Worm (Caenorhabditis elegans): ENCODE results near the gene Y73B6BL.44.
A peak's percentile ranks its signal among the peaks of the same experiment; 100 is the strongest.

The Y73B6BL.44 gene

DNA sequence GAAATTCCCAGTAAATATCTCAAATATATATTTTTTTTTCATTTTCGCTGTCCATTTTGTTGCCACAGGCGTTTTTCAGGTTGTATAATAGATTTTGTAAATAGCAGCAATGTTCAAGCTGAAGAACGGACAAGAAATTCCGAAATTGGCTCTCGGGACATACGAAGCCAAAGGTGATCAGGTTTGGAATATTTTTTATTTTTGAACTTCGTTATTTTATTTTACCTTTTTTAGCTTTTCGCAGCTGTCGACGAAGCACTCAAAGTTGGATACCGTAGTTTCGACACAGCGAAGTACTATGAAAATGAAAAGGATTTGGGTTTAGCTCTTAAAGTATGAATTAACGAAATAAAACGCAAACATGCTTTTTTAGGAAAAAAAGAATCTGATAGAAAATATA, 31.1 kb downstream of the Y73B6BL.44 start, which contains the start of gene C01G5.5:
TSS of gene C01G5.5 (plus strand) at position 80 of the 400 bp plus-strand sequence.
- no peak for TF ChIP-seq zfp-3 (GFP tag; conservative IDR thresholded peaks at IDR 0.05)
- no peak for TF ChIP-seq F44E2.7 (GFP tag; IDR thresholded peaks at IDR 0.05)
- TF ChIP-seq zfp-2 (tag; optimal IDR thresholded peaks at IDR 0.05), result no peak
- TF ChIP-seq ama-1 (optimal IDR thresholded peaks at IDR 0.05), result no peak
- no peak for TF ChIP-seq zip-11 (GFP tag; IDR thresholded peaks at IDR 0.05)
- TF ChIP-seq madf-5 (GFP tag; IDR thresholded peaks at IDR 0.05), result no peak
- TF ChIP-seq mes-2 (tag; optimal IDR thresholded peaks at IDR 0.05; ENCODE audit: poor library complexity, severe bottlenecking), result peak; percentile 15
- TF ChIP-seq snpc-1.2 (GFP tag; IDR thresholded peaks at IDR 0.05), result 0 out of 2 replicates have a peak, but pooled peaks have one; percentile 32
- TF ChIP-seq T26A8.4 (GFP tag; IDR thresholded peaks at IDR 0.05), result no peak
- no peak for TF ChIP-seq dmd-6 (GFP tag; IDR thresholded peaks at IDR 0.05)
- TF ChIP-seq nhr-237 (tag; optimal IDR thresholded peaks at IDR 0.05), result no peak
- no peak for TF ChIP-seq set-16 (GFP tag; IDR thresholded peaks at IDR 0.05)
- no peak for TF ChIP-seq lin-15B (tag; optimal IDR thresholded peaks at IDR 0.05)
- no peak for TF ChIP-seq mxl-3 (GFP tag; optimal IDR thresholded peaks at IDR 0.05)
- TF ChIP-seq daf-16 (GFP tag; optimal IDR thresholded peaks at IDR 0.05), result no peak
- TF ChIP-seq daf-16 (tag; optimal IDR thresholded peaks at IDR 0.05), result no peak
- TF ChIP-seq mdl-1 (tag; optimal IDR thresholded peaks at IDR 0.05), result no peak
- peak; percentile 59 for TF ChIP-seq aha-1 (tag)
- TF ChIP-seq ctbp-1 (GFP tag; IDR thresholded peaks at IDR 0.05), result no peak
- no peak for TF ChIP-seq dmd-9 (GFP tag; IDR thresholded peaks at IDR 0.05)
- no peak for TF ChIP-seq skn-1 (tag; optimal IDR thresholded peaks at IDR 0.05)
- no peak for TF ChIP-seq zip-2 (tag; optimal IDR thresholded peaks at IDR 0.05)

DNA sequence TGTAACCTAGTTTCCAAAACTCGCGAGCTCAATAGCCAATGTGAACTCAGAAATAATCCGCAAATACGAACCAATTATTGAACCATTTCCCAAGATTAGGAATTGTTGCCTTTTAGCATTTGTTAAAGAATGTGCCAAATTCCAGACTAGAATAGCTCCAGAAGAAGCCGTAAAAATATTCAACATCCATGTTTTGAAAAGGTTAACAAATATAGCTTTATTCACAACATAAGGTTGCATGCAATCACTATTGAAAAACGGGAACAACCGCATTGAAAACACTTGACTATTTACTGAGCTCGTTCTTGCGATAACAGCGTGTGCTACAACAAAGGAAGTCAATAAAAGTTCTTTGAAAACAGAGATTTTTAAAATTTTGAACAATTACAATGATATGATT, 33.1 kb downstream of the Y73B6BL.44 start:
- TF ChIP-seq snpc-4 (tag; optimal IDR thresholded peaks at IDR 0.05) (no peak), nhr-42 (GFP tag; IDR thresholded peaks at IDR 0.05) (no peak), Y75B8A.6 (GFP tag; IDR thresholded peaks at IDR 0.05) (0 out of 2 replicates have a peak, but pooled peaks have one; percentile 14), ctbp-1 (GFP tag; IDR thresholded peaks at IDR 0.05) (no peak), snpc-1.2 (GFP tag; IDR thresholded peaks at IDR 0.05) (peak; percentile 91), unc-62 (GFP tag; optimal IDR thresholded peaks at IDR 0.05 in 1 of 2) (no peak), unc-62 (tag; optimal IDR thresholded peaks at IDR 0.05) (no peak), hmg-1.1 (GFP tag; IDR thresholded peaks at IDR 0.05) (no peak), nhr-111 (GFP tag; optimal IDR thresholded peaks at IDR 0.05) (no peak), F49E8.2 (tag; optimal IDR thresholded peaks at IDR 0.05; ENCODE audit: borderline replicate concordance) (peak; percentile 71), pha-4 (GFP tag; IDR thresholded peaks at IDR 0.05) (peak; percentile 38; the same call in 1 of the 2 replicates), pha-4 (tag; optimal IDR thresholded peaks at IDR 0.05) (no peak), egl-43 (GFP tag; IDR thresholded peaks at IDR 0.05) (no peak), nhr-77 (tag; optimal IDR thresholded peaks at IDR 0.05) (no peak), arid-1 (GFP tag; conservative IDR thresholded peaks at IDR 0.05) (peak; percentile 39; the same call in 1 of the 2 replicates), Y48G9A.11 (GFP tag; IDR thresholded peaks at IDR 0.05) (peak; percentile 59; the same call in 1 of the 2 replicates), lin-38 (GFP tag; IDR thresholded peaks at IDR 0.05) (peak; percentile 70), aly-2 (tag; optimal IDR thresholded peaks at IDR 0.05) (no peak), spr-3 (GFP tag; optimal IDR thresholded peaks at IDR 0.05) (no peak), Y105C5A.15 (GFP tag; IDR thresholded peaks at IDR 0.05) (peak; percentile 41; the same call in 1 of the 2 replicates)

DNA sequence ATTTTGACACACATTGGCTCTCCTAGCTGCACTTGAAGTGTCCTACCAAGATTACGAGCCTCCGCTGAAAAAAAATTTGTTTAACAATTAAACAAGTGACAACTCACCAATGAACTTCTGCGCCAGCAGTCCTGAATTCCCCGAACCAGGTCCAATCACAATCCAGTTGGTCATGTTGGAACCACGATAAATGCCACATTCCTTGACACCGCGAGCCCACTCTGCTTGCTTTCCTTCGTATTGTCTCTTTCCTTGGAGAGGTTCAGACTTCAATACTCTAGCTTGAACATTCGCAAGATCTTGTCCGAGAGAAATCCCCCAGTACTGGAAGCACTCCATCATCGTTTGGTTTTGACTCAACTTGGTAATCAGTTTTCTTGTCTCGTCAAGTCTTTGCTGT, 34.8 kb downstream of the Y73B6BL.44 start:
- peak in 1 of 2 experiments; percentile 94 for TF ChIP-seq unc-62 (GFP tag; optimal IDR thresholded peaks at IDR 0.05 in 1 of 2)
- TF ChIP-seq unc-62 (tag; optimal IDR thresholded peaks at IDR 0.05), result no peak
- TF ChIP-seq daf-16 (GFP tag; optimal IDR thresholded peaks at IDR 0.05), result no peak
- TF ChIP-seq daf-16 (tag; optimal IDR thresholded peaks at IDR 0.05), result no peak
